Worm (Caenorhabditis elegans) whole organism, mixed stage, embryonic: ENCODE results near the gene ntl-3.

Experiments used
- M03D4.4 ChIP-seq: sonication (generic microtip); optimal IDR thresholded peaks from 2 replicates; lab custom pipeline; 2017; ENCODE audit warnings: mild to moderate bottlenecking, missing genetic modification characterization, missing compliant biosample characterization
- bed-3 ChIP-seq: fragments of 200-800 bp; sonication (Bioruptor generic); optimal IDR thresholded peaks from 3 replicates; lab custom pipeline; 2018; ENCODE audit warnings: mild to moderate bottlenecking, missing genetic modification characterization, moderate library complexity, missing compliant biosample characterization
- blmp-1 ChIP-seq: fragments of 150-350 bp; optimal IDR thresholded peaks from 2 replicates; lab custom pipeline; 2014; ENCODE audit warnings: missing biosample characterization, missing genetic modification characterization
- ceh-43 ChIP-seq: fragments of 200-800 bp; sonication (Bioruptor generic); optimal IDR thresholded peaks from 2 replicates; lab custom pipeline; 2018; ENCODE audit warnings: mild to moderate bottlenecking, missing genetic modification characterization, moderate library complexity, missing compliant biosample characterization
- ceh-83 ChIP-seq: fragments of 200-800 bp; sonication (Bioruptor generic); optimal IDR thresholded peaks from 2 replicates; lab custom pipeline; 2018; ENCODE audit warnings: mild to moderate bottlenecking, missing genetic modification characterization, missing compliant biosample characterization
- ces-1 ChIP-seq: fragments of 150-350 bp; optimal IDR thresholded peaks from 2 replicates; lab custom pipeline; 2014; ENCODE audit warnings: missing biosample characterization, missing genetic modification reagents, missing genetic modification characterization
- cnd-1 ChIP-seq: fragments of 200-800 bp; sonication (Bioruptor generic); optimal IDR thresholded peaks from 2 replicates; lab custom pipeline; 2018; ENCODE audit warnings: mild to moderate bottlenecking, missing genetic modification characterization, missing compliant biosample characterization
- drap-1 ChIP-seq: fragments of 200-800 bp; sonication (Bioruptor generic); optimal IDR thresholded peaks from 3 replicates; lab custom pipeline; 2018; ENCODE audit warnings: mild to moderate bottlenecking, missing genetic modification characterization, missing compliant biosample characterization
- elt-1 ChIP-seq: sonication (generic microtip); optimal IDR thresholded peaks from 2 replicates; lab custom pipeline; 2017; ENCODE audit warnings: missing genetic modification characterization, mild to moderate bottlenecking, missing compliant biosample characterization, antibody characterized with exemption, moderate library complexity, borderline replicate concordance; ENCODE audit not compliant: insufficient read depth
- elt-3 ChIP-seq: fragments of 150-350 bp; optimal IDR thresholded peaks from 2 replicates; lab custom pipeline; 2014; ENCODE audit warnings: missing biosample characterization, missing genetic modification characterization
- flh-1 ChIP-seq: fragments of 200-800 bp; sonication (Bioruptor generic); optimal IDR thresholded peaks from 2 replicates; lab custom pipeline; 2018; ENCODE audit warnings: mild to moderate bottlenecking, missing genetic modification characterization, moderate library complexity, missing compliant biosample characterization
- ham-2 ChIP-seq: fragments of 200-800 bp; sonication (Bioruptor generic); optimal IDR thresholded peaks from 2 replicates; lab custom pipeline; 2018; ENCODE audit warnings: mild to moderate bottlenecking, missing genetic modification characterization, missing compliant biosample characterization
- hlh-1 ChIP-seq: fragments of 150-350 bp; optimal IDR thresholded peaks from 2 replicates; lab custom pipeline; 2014; ENCODE audit warnings: missing biosample characterization, missing genetic modification reagents, missing genetic modification characterization
- lin-32 ChIP-seq: fragments of 200-800 bp; sonication (Bioruptor generic); optimal IDR thresholded peaks from 2 replicates; lab custom pipeline; 2018; ENCODE audit warnings: mild to moderate bottlenecking, missing genetic modification characterization, missing compliant biosample characterization
- lsy-2 ChIP-seq: fragments of 150-350 bp; optimal IDR thresholded peaks from 2 replicates; lab custom pipeline; 2014; ENCODE audit warnings: missing biosample characterization, missing genetic modification characterization
- mab-5 ChIP-seq: fragments of 150-350 bp; optimal IDR thresholded peaks from 2 replicates; lab custom pipeline; 2014; ENCODE audit warnings: missing biosample characterization, missing genetic modification characterization
- mep-1 ChIP-seq: fragments of 150-350 bp; optimal IDR thresholded peaks from 2 replicates; lab custom pipeline; 2017; ENCODE audit warnings: missing biosample characterization, missing genetic modification reagents, missing genetic modification characterization, inconsistent platforms
- mls-2 ChIP-seq: sonication (generic microtip); optimal IDR thresholded peaks from 2 replicates; lab custom pipeline; 2016; ENCODE audit warnings: mild to moderate bottlenecking, missing genetic modification characterization, moderate library complexity, missing compliant biosample characterization
- nhr-12 ChIP-seq: fragments of 150-350 bp; optimal IDR thresholded peaks from 2 replicates; lab custom pipeline; 2014; ENCODE audit warnings: missing biosample characterization, missing genetic modification characterization
- nhr-2 ChIP-seq: fragments of 150-350 bp; optimal IDR thresholded peaks from 2 replicates; lab custom pipeline; 2014; ENCODE audit warnings: missing biosample characterization, missing genetic modification characterization
- nhr-237 ChIP-seq: fragments of 150-350 bp; optimal IDR thresholded peaks from 2 replicates; lab custom pipeline; 2014; ENCODE audit warnings: missing biosample characterization, missing genetic modification characterization
- nhr-76 ChIP-seq: sonication (generic microtip); optimal IDR thresholded peaks from 2 replicates; lab custom pipeline; 2017; ENCODE audit warnings: missing biosample characterization, missing genetic modification characterization
- pha-4 ChIP-seq: fragments of 150-350 bp; optimal IDR thresholded peaks from 2 replicates; lab custom pipeline; 2018; ENCODE audit warnings: missing biosample characterization, missing genetic modification reagents, missing genetic modification characterization
- sem-2 ChIP-seq: fragments of 200-800 bp; sonication (Bioruptor generic); optimal IDR thresholded peaks from 2 replicates; lab custom pipeline; 2018; ENCODE audit warnings: mild to moderate bottlenecking, missing genetic modification characterization, missing compliant biosample characterization
- snpc-4 ChIP-seq: fragments of 150-350 bp; optimal IDR thresholded peaks from 2 replicates; lab custom pipeline; 2014; ENCODE audit warnings: missing biosample characterization, missing genetic modification characterization
- sptf-1 ChIP-seq: sonication (generic microtip); optimal IDR thresholded peaks from 2 replicates; lab custom pipeline; 2017; ENCODE audit warnings: mild to moderate bottlenecking, missing genetic modification characterization, moderate library complexity, missing compliant biosample characterization
- tbx-8 ChIP-seq: fragments of 200-800 bp; sonication (Bioruptor generic); optimal IDR thresholded peaks from 2 replicates; lab custom pipeline; 2018; ENCODE audit warnings: mild to moderate bottlenecking, missing genetic modification characterization, moderate library complexity, missing compliant biosample characterization
- unc-39 ChIP-seq: fragments of 150-350 bp; optimal IDR thresholded peaks from 2 replicates; lab custom pipeline; 2014; ENCODE audit warnings: missing biosample characterization, missing genetic modification characterization
- unc-62 ChIP-seq: fragments of 150-350 bp; optimal IDR thresholded peaks from 2 replicates; lab custom pipeline; 2014; ENCODE audit warnings: missing biosample characterization, missing genetic modification reagents, missing genetic modification characterization
- zip-8 ChIP-seq: fragments of 150-350 bp; optimal IDR thresholded peaks from 2 replicates; lab custom pipeline; 2014; ENCODE audit warnings: missing biosample characterization, missing genetic modification characterization
- ztf-11 ChIP-seq: fragments of 150-350 bp; optimal IDR thresholded peaks from 2 replicates; lab custom pipeline; 2014; ENCODE audit warnings: missing biosample characterization, missing genetic modification characterization

The ntl-3 gene

DNA sequence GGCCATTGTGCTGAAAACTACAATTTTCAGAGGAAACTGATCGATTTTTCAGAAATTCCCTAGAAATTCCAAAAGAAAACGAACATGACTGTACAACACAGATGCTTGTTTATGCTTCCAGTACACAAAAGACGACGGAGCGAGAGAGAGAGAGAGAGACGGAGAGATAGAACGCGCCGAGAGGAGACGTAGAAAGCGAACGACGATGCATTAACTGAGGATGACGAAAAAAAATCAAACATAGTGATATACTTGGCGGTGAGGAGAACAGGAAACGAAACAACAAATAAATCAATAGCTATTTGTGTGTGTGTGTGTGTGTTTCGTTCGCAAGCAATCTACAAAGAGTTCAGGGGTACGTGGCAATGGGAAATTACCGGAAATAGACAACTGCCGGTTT is 11.5 kb downstream of the ntl-3 start:
- peak; percentile 9 for TF ChIP-seq hlh-1 (tag; lab: Kevin White, UChicago)
- no peak for TF ChIP-seq cnd-1
- TF ChIP-seq mab-5 (tag; lab: Kevin White, UChicago): no peak
- TF ChIP-seq drap-1 (GFP tag; lab: Kevin White, UChicago): no peak
- no peak for TF ChIP-seq nhr-12 (tag; lab: Kevin White, UChicago)
- TF ChIP-seq mep-1 (tag; lab: Kevin White, UChicago): no peak

DNA sequence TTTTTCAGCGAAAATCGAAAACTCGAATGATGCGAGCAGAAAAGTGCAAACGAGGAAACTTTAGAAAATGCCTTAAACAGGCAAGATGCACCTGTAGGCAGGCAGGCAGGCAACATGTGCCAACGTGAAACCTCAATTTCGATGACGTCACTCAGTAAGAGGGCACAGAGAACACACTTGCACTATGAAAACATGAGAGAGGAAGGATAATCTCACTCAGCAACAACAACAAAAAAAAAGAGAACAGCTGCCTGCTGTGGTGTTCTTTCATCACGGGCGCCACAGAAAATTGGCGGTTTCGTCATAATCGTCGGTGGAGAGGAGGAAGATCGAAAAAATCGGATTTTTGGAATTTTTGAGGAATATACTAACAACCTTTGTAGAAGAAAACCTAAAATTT is 12.1 kb downstream of the ntl-3 start:
- TF ChIP-seq drap-1 (GFP tag; lab: Kevin White, UChicago): no peak
- no peak for TF ChIP-seq unc-62
- peak; percentile 27 for TF ChIP-seq hlh-1 (tag; lab: Kevin White, UChicago)
- peak; percentile 22 for TF ChIP-seq sptf-1
- TF ChIP-seq ceh-43 (GFP tag; lab: Kevin White, UChicago): no peak
- no peak for TF ChIP-seq mls-2 (tag; lab: Kevin White, UChicago)
- TF ChIP-seq, all 35 proteins: peak for 2

DNA sequence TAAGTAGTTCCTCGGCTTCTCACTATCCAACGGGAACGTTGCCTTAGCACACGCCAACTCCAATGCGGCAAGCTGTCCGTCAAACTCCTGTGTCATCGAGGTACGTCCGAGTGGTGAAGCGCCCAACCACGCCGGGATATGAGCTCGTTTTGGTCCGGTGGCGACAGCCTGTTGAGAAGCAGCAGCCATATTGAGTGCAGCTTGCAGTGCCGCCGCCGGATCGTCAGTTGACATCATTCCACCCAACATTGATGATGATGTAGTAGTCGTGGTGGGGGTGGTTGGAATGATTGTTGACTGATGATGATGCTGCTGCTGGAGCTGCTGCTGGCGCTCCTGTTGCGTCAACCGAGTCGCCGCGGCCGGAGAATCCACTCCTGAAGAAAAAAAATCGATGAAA is 12.8 kb downstream of the ntl-3 start:
- no peak for TF ChIP-seq ztf-11 (tag; lab: Kevin White, UChicago)
- no peak for TF ChIP-seq cnd-1
- TF ChIP-seq blmp-1 (tag; lab: Kevin White, UChicago): no peak
- no peak for TF ChIP-seq ham-2
- no peak for TF ChIP-seq unc-62
- TF ChIP-seq ceh-43 (GFP tag; lab: Kevin White, UChicago): no peak
- no peak for TF ChIP-seq snpc-4 (tag; lab: Kevin White, UChicago)
- TF ChIP-seq hlh-1 (tag; lab: Kevin White, UChicago): no peak
- no peak for TF ChIP-seq tbx-8
- no peak for TF ChIP-seq pha-4 (tag; lab: Kevin White, UChicago)
- no peak for TF ChIP-seq nhr-76 (tag; lab: Kevin White, UChicago)
- no peak for TF ChIP-seq mls-2 (tag; lab: Kevin White, UChicago)
- no peak for TF ChIP-seq mep-1 (tag; lab: Kevin White, UChicago)
- TF ChIP-seq zip-8 (tag; lab: Kevin White, UChicago): no peak
- no peak for TF ChIP-seq nhr-2

DNA sequence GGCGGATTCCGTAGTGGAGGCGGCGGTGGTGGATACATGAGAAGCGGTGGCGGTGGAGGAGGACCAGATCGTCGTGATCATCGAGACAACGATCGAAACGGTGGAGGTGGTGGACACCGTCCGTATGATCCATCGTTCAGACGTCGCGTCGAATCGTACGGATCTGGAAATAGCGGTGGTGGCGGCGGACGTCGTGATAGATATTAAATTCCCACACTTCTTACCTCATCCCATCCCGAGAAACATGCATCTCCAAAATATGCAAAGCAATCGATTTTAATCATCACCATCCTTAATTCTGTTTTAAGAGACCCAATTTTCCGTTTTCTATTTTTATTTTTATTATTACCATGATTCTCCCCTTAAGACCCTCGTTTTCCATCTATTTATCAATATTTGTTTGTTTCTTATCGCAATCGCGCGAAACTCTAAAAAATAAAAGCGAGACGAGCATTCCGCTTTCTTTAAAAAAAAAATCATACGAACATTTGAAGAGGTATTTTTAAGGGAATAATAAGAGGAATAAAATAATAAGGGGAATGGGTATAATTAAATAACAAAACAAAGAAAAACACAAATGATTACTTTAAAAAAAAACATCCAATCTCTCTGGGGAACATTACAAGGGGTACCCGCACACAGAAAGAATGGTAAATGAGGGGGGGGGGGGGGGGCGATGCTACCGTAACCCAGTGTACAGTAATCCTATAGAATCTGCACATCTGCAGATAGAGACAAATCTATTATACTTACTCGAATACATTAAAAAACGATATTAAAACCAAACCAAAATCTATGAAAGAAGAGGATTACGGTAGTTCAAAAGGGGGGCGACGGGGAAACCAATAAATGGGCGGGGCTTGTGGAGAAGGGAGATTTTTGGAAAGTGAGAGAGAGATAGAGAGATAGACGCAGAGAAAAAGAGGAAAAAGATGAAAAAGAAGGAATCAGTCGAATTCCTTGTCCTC is 15.5 kb downstream of the ntl-3 start:
- TF ChIP-seq unc-39 (no peak), snpc-4 (tag; lab: Kevin White, UChicago) (no peak), drap-1 (GFP tag; lab: Kevin White, UChicago) (no peak), elt-1 (no peak), bed-3 (GFP tag; lab: Kevin White, UChicago) (no peak), pha-4 (tag; lab: Kevin White, UChicago) (no peak), ztf-11 (tag; lab: Kevin White, UChicago) (no peak), M03D4.4 (tag; lab: Kevin White, UChicago) (no peak), sptf-1 (peak; percentile 52)

DNA sequence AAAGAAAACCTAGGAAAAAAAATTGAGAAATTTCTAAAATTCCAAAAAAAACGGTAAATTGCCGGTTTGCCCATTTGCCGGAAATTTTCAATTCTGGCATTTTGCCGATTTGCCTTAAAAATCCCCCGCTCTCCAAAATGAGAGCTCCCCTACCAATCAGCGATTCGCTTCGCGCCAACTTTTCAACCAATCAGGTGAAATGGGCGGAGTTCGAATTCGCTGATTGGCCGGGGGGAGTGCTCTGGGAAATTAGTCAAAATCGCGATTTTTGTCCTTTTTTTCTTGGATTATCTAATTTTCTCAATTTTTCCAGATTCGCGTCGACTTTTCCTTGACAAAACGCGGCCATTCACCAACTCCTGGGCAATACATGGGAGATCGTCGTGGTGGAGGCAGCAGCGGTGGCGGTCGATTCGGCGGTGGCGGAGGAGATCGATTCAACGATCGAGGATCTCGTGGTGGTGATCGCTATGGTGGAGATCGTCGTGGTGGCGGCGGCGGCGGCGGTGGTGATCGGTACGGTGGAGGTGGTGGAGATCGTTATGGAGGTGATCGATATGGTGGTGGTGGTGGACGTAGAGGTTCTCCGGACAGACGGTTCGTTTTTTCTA is 16.6 kb downstream of the ntl-3 start:
- TF ChIP-seq ceh-43 (GFP tag; lab: Kevin White, UChicago) (no peak), elt-3 (tag; lab: Kevin White, UChicago) (no peak), elt-1 (no peak), ces-1 (GFP tag; lab: Kevin White, UChicago) (no peak), sem-2 (no peak), mab-5 (tag; lab: Kevin White, UChicago) (no peak), lsy-2 (tag; lab: Kevin White, UChicago) (no peak), nhr-76 (tag; lab: Kevin White, UChicago) (no peak), nhr-237 (tag; lab: Kevin White, UChicago) (no peak), lin-32 (GFP tag; lab: Kevin White, UChicago) (no peak), unc-39 (no peak), M03D4.4 (tag; lab: Kevin White, UChicago) (no peak), flh-1 (no peak), ceh-83 (GFP tag; lab: Kevin White, UChicago) (no peak)
